Fruit fly (Drosophila melanogaster): ENCODE data around the gene CG8329.

DNA sequence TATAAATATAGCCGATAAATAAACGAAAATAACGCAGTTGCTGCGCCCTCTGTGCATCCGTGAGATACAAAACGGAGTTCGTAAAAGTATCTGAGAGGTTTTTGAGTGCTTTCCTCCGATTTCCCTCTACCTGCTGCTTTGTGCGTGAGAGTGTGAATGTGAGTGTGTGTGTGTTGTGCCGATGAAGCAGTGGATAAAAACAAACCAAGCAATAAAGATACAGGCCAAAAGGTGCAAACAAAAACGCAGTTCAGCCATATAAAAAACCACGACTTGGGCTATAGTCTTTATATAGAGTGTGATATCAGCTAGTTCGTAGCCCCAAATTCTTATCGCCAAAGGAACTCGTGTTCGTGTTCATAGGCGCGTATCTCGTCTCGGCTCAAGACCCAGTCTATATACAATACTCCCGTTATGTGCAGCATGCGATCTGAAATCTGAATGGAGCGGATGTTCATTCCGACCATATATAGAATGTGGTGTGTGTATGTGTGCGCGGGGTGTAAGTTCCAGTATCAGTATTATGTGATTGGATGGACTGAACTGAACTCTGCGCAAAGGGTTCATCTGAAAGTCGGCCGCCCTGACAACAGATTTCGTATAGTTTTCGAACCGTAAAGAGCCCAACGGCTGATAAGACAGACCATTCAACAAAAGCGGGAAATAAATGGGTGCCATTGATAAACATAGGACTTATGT lies 22.3 kb upstream of the CG8329 start:
- TF ChIP-seq psq (optimal IDR thresholded peaks at IDR 0.05): no peak
- no peak for TF ChIP-seq Myc (optimal IDR thresholded peaks at IDR 0.05)

Measured in Kc167 (cell line).